Worm (Caenorhabditis elegans) whole organism, midembryonic: ENCODE data around the gene nimk-1.

Experiments used
- T22C8.4 ChIP-seq: fragments of 200-800 bp; sonication (Bioruptor generic); IDR thresholded peaks from 2 replicates; pipeline ENCODE4 v1.3.6; 2022; ENCODE audit warnings: missing genetic modification characterization, missing compliant biosample characterization
- cog-1 ChIP-seq: sonication (generic microtip); optimal IDR thresholded peaks from 2 replicates; lab custom pipeline; 2016; ENCODE audit warnings: missing genetic modification characterization, missing compliant biosample characterization
- ref-1 ChIP-seq: fragments of 200-800 bp; sonication (Bioruptor generic); conservative IDR thresholded peaks from 2 replicates; pipeline ENCODE4 v1.3.6; 2022; ENCODE audit warnings: missing genetic modification reagents, missing genetic modification characterization, missing compliant biosample characterization
- tab-1 ChIP-seq: fragments of 200-800 bp; sonication (Bioruptor generic); IDR thresholded peaks from 2 replicates; pipeline ENCODE4 v1.3.6; 2022; ENCODE audit warnings: missing genetic modification characterization, missing compliant biosample characterization

ce11 chrII:12570523-12570922, 35.0 kb downstream of the nimk-1 start, which contains the start of gene Y38E10A.1:
- no peak for TF ChIP-seq tab-1 (GFP tag; lab: Robert Waterston, UW)
- TF ChIP-seq T22C8.4 (GFP tag; lab: Robert Waterston, UW): no peak
- TF ChIP-seq ref-1 (GFP tag; lab: Robert Waterston, UW): no peak
- no peak for TF ChIP-seq cog-1 (tag; lab: Kevin White, UChicago)
